Fruit fly (Drosophila melanogaster): Measurements from ENCODE around the gene CG18170.

DNA sequence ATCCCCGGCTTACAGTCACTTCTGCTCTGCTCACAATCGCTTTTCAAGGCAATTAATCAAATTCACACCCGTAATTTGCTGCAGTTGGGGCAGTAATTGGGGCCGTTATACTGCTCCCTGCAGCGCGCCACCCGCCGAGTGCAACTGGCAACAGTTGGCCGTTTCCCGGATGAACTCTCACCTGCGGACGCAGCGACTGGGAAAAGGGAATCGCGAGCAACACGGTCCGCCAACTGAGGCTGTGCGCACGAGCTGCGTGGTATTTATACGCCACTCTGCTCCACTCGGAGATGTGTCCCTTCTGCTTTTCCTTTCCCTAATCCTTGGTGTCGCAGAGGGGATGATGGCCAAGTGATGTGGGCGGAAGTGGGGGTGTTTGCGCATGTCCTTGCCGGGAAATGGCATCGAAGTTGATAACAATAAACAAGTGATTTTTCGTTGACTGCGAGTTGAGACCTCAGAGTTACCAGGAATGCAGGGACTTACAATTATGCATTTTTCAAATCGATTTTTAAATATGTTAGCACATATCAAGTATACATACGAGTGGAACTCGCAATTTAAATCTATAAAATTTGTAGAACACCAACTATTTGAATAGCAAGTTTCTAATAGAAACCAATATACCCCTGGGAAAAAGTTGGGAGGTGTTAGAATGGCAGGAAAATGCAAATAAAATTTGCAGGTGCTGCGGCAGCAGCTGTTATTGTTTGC is 26.5 kb downstream of the CG18170 start, which contains the start of gene GC:
- no peak for TF ChIP-seq Snoo (tag; optimal IDR thresholded peaks at IDR 0.05)
- TF ChIP-seq D1 (tag; optimal IDR thresholded peaks at IDR 0.05) = no peak
- no peak for TF ChIP-seq Pif1B (GFP tag; optimal IDR thresholded peaks at IDR 0.05)
- TF ChIP-seq CG10348 (GFP tag; IDR thresholded peaks at IDR 0.05) = no peak
- TF ChIP-seq Ets98B (GFP tag; IDR thresholded peaks at IDR 0.05) = 0 out of 2 replicates have a peak, but pooled peaks have one; percentile 10
- TF ChIP-seq CG8159 (tag; optimal IDR thresholded peaks at IDR 0.05) = no peak
- no peak for TF ChIP-seq CG14655 (GFP tag; optimal IDR thresholded peaks at IDR 0.05)
- TF ChIP-seq EcR (GFP tag; optimal IDR thresholded peaks at IDR 0.05) = no peak
- TF ChIP-seq CG13204 (GFP tag; optimal IDR thresholded peaks at IDR 0.05) = no peak
- TF ChIP-seq Pif1A (GFP tag; optimal IDR thresholded peaks at IDR 0.05) = no peak
- TF ChIP-seq CG9948 (tag; optimal IDR thresholded peaks at IDR 0.05) = no peak
- no peak for TF ChIP-seq rn (GFP tag; IDR thresholded peaks at IDR 0.05)
- TF ChIP-seq CG34367 (tag; optimal IDR thresholded peaks at IDR 0.05) = peak; percentile 13
- no peak for TF ChIP-seq CG17806 (tag; optimal IDR thresholded peaks at IDR 0.05)
